Fruit fly (Drosophila melanogaster): ENCODE measurements around the gene Rab39.

DNA sequence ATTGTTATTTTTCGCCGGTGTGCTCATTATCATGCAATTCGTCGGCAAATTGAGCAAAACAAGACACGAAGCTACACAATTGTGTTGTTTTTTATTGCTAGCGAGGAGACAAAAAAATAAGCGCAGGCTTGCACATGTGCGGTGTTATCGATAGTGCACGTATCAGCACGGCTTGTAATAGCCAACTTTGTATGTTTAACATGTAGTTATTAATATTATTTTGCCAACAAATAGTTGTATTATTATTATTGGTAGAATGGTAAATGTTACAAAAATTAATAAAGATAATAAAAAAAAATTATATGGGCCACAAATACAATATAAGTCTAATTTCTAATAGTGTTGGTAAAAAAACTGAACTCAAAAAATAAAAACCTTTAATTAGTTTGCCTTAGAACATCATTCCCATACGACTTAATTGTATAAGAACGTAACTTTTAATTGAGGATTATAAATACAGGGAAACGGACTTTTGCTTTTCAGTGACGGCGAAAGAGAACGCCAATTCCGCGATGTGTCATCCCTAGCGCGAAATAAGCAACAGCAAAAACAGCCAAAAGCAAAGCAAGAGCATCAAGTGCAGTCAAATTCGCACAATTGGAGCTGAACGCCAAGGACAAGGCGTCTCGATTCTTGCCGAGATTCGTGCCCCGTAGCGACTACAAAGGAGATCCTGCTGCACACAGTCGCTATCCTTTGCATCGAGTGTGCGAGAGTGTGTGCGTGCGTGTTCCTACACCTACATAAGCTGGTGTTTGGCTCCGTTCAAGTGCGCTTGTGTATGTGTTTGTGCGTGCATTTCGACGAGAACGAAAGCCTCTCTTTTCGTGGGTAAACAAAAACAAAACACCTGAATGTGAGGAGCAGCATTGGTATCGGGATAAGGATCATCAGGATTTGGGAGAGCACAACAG, 6.2 kb upstream of the Rab39 start, which contains the start of the genes NELF-B and CG12155:
- TF ChIP-seq Dll (optimal IDR thresholded peaks at IDR 0.05) = no peak
- no peak for TF ChIP-seq pan (optimal IDR thresholded peaks at IDR 0.05)
- TF ChIP-seq usp (GFP tag; optimal IDR thresholded peaks at IDR 0.05) = no peak
- no peak for TF ChIP-seq CG8478 (optimal IDR thresholded peaks at IDR 0.05)
- no peak for TF ChIP-seq EcR (GFP tag; optimal IDR thresholded peaks at IDR 0.05)
- TF ChIP-seq psq (optimal IDR thresholded peaks at IDR 0.05) = no peak
